Worm (Caenorhabditis elegans) whole organism, L4/young adult: Measurements from ENCODE around the gene gcy-9.

Source experiments
- W03F9.2 ChIP-seq: fragments of 150-350 bp; optimal IDR thresholded peaks from 2 replicates; lab custom pipeline; 2014; ENCODE audit warnings: missing biosample characterization, missing genetic modification characterization
- dao-5 ChIP-seq: sonication (generic microtip); optimal IDR thresholded peaks from 2 replicates; lab custom pipeline; 2016; ENCODE audit warnings: missing genotype, missing genetic modification characterization, moderate library complexity, missing compliant biosample characterization
- him-1 ChIP-seq: sonication (generic microtip); optimal IDR thresholded peaks from 2 replicates; lab custom pipeline; 2016; ENCODE audit warnings: missing genotype, missing genetic modification reagents, missing genetic modification characterization, missing compliant biosample characterization

DNA sequence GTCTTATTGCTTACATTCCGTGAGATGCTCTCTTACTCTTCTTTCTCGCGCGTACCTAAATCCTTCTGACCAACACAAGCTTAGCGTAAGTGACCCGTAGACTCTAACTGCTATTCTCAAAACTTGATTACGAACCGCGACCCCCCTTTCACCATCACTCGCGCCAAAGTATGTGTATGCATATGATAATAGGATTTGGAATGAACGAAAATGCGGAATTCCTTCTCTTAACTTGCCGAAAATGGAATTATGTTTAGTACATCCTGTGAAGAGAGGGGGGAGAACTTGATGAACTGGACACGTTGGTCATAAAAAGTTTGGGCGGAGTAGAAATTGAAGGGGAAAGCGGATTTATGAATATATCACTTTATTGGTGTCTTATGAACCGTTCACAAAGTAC is 49.2 kb upstream of the gcy-9 start:
- TF ChIP-seq him-1 (tag; lab: Kevin White, UChicago): no peak
- TF ChIP-seq W03F9.2: no peak
- no peak for TF ChIP-seq dao-5
